Fruit fly (Drosophila melanogaster) whole organism, adult: Measurements from ENCODE around the gene CG4998.

ENCODE experiments used
- CG14711 ChIP-seq: fragments of 200-800 bp; sonication (Bioruptor generic); optimal IDR thresholded peaks from 2 replicates; lab custom pipeline; 2018; ENCODE audit warnings: missing biosample characterization, mild to moderate bottlenecking, missing genetic modification characterization, moderate library complexity
- CG33017 ChIP-seq: fragments of 200-800 bp; sonication (Bioruptor generic); optimal IDR thresholded peaks from 2 replicates; lab custom pipeline; 2018; ENCODE audit warnings: missing biosample characterization, mild to moderate bottlenecking, missing genetic modification characterization, moderate library complexity
- CG7045 ChIP-seq: fragments of 200-800 bp; sonication (Bioruptor generic); optimal IDR thresholded peaks from 2 replicates; lab custom pipeline; 2017; ENCODE audit warnings: missing biosample characterization, mild to moderate bottlenecking, missing genetic modification characterization
- cnc ChIP-seq, 2 experiments: fragments of >200 bp; optimal IDR thresholded peaks; 2 replicates each; lab custom pipeline; 2017
- tj ChIP-seq: fragments of 200-800 bp; sonication (Bioruptor generic); optimal IDR thresholded peaks from 3 replicates; lab custom pipeline; 2017; ENCODE audit warnings: missing biosample characterization, mild to moderate bottlenecking, missing genetic modification characterization, moderate library complexity

- no peak for TF ChIP-seq CG14711 (tag; lab: Kevin White, UChicago)
- no peak for TF ChIP-seq cnc (optimal IDR thresholded peaks at IDR 0.05; lab: Kevin White, UChicago)
- no peak for TF ChIP-seq CG7045 (GFP tag; lab: Kevin White, UChicago)
- no peak for TF ChIP-seq CG33017 (tag; lab: Kevin White, UChicago)
- TF ChIP-seq tj (GFP tag; lab: Kevin White, UChicago), result no peak
These were observed 25.8 kb downstream of the CG4998 start, which contains the start of gene Cpr72Eb for dm6 chr3L:16364599-16364998.
